Fruit fly (Drosophila melanogaster) whole organism, embryonic: Measurements from ENCODE around the gene Osi17.

ENCODE experiments used
- Abd-B ChIP-seq: fragments of 200-800 bp; sonication (Bioruptor generic); optimal IDR thresholded peaks from 2 replicates; lab custom pipeline; 2018; ENCODE audit warnings: missing biosample characterization, mild to moderate bottlenecking, missing genetic modification characterization, moderate library complexity
- Asciz ChIP-seq: fragments of 200-800 bp; sonication (Bioruptor generic); optimal IDR thresholded peaks from 2 replicates; lab custom pipeline; 2017; ENCODE audit warnings: missing biosample characterization, mild to moderate bottlenecking, missing genetic modification characterization, missing genetic modification reagents
- Atf-2 ChIP-seq: fragments of 200-800 bp; sonication (Bioruptor generic); optimal IDR thresholded peaks from 2 replicates; lab custom pipeline; 2016; ENCODE audit warnings: missing biosample characterization, missing genetic modification characterization
- Blimp-1 ChIP-seq: fragments of 200-800 bp; sonication (Bioruptor generic); optimal IDR thresholded peaks from 3 replicates; lab custom pipeline; 2018; ENCODE audit warnings: missing biosample characterization, missing genetic modification characterization, mild to moderate bottlenecking, moderate library complexity, missing genetic modification reagents
- CG10267 ChIP-seq: fragments of 200-800 bp; sonication (Bioruptor generic); optimal IDR thresholded peaks from 2 replicates; lab custom pipeline; 2018; ENCODE audit warnings: missing biosample characterization, mild to moderate bottlenecking, missing genetic modification characterization, moderate library complexity
- CG10366 ChIP-seq: fragments of 200-800 bp; sonication (Bioruptor generic); IDR thresholded peaks from 2 replicates; pipeline ENCODE4 v1.3.6; 2022; ENCODE audit warnings: missing biosample characterization, missing genetic modification characterization
- CG10959 ChIP-seq: fragments of 200-800 bp; sonication (Bioruptor generic); IDR thresholded peaks from 2 replicates; pipeline ENCODE4 v1.3.6; 2022; ENCODE audit warnings: missing biosample characterization, missing genetic modification characterization
- CG11723 ChIP-seq: fragments of 200-800 bp; sonication (Bioruptor generic); optimal IDR thresholded peaks from 2 replicates; lab custom pipeline; 2017; ENCODE audit warnings: missing biosample characterization, mild to moderate bottlenecking, missing genetic modification characterization
- CG13123 ChIP-seq: fragments of 200-800 bp; sonication (Bioruptor generic); optimal IDR thresholded peaks from 2 replicates; lab custom pipeline; 2016; ENCODE audit warnings: missing biosample characterization, missing genetic modification characterization
- CG13287 ChIP-seq: fragments of 200-800 bp; sonication (Bioruptor generic); IDR thresholded peaks from 2 replicates; pipeline ENCODE4 v1.3.6; 2022; ENCODE audit warnings: missing biosample characterization, missing genetic modification characterization; ENCODE audit not compliant: partially characterized antibody
- CG13624 ChIP-seq: fragments of 200-800 bp; sonication (Bioruptor generic); optimal IDR thresholded peaks from 2 replicates; lab custom pipeline; 2016; ENCODE audit warnings: missing biosample characterization, missing genetic modification characterization
- CG15269 ChIP-seq: fragments of 200-800 bp; sonication (Bioruptor generic); optimal IDR thresholded peaks from 2 replicates; lab custom pipeline; 2018; ENCODE audit warnings: missing biosample characterization, mild to moderate bottlenecking, missing genetic modification characterization, moderate library complexity
- CG16863 ChIP-seq: fragments of 200-800 bp; sonication (Bioruptor generic); optimal IDR thresholded peaks from 3 replicates; lab custom pipeline; 2016; ENCODE audit warnings: missing biosample characterization, missing genetic modification characterization
- CG17802 ChIP-seq: fragments of 200-800 bp; sonication (Bioruptor generic); optimal IDR thresholded peaks from 2 replicates; lab custom pipeline; 2018; ENCODE audit warnings: missing biosample characterization, mild to moderate bottlenecking, missing genetic modification characterization, moderate library complexity
- CG2120 ChIP-seq: fragments of 200-800 bp; sonication (Bioruptor generic); optimal IDR thresholded peaks from 3 replicates; lab custom pipeline; 2016; ENCODE audit warnings: missing biosample characterization, missing genetic modification characterization
- CG3065 ChIP-seq: fragments of 200-800 bp; sonication (Bioruptor generic); optimal IDR thresholded peaks from 2 replicates; lab custom pipeline; 2016; ENCODE audit warnings: missing biosample characterization, missing genetic modification characterization
- CG32772 ChIP-seq: fragments of 200-800 bp; sonication (Bioruptor generic); IDR thresholded peaks from 2 replicates; pipeline ENCODE4 v1.3.6; 2022; ENCODE audit warnings: missing biosample characterization, missing genetic modification characterization
- CG3726 ChIP-seq: fragments of 200-800 bp; sonication (Bioruptor generic); IDR thresholded peaks from 3 replicates; pipeline ENCODE4, ENCODE4 v1.3.6; 2022; ENCODE audit warnings: missing biosample characterization, missing genetic modification characterization
- CG3838 ChIP-seq: fragments of 200-800 bp; sonication (Bioruptor generic); optimal IDR thresholded peaks from 3 replicates; lab custom pipeline; 2016; ENCODE audit warnings: missing biosample characterization, missing genetic modification characterization
- CG4404 ChIP-seq: fragments of 200-800 bp; sonication (Bioruptor generic); IDR thresholded peaks from 2 replicates; pipeline ENCODE4 v1.3.6; 2022; ENCODE audit warnings: missing biosample characterization, missing genetic modification characterization
- CG4424 ChIP-seq: fragments of 200-800 bp; sonication (Bioruptor generic); optimal IDR thresholded peaks from 3 replicates; lab custom pipeline; 2016; ENCODE audit warnings: missing biosample characterization, missing genetic modification characterization
- CG6689 ChIP-seq: fragments of 200-800 bp; sonication (Bioruptor generic); IDR thresholded peaks from 2 replicates; pipeline ENCODE4 v1.3.6; 2022; ENCODE audit warnings: missing biosample characterization, missing genetic modification characterization
- CG6765 ChIP-seq: fragments of 200-800 bp; sonication (Bioruptor generic); optimal IDR thresholded peaks from 3 replicates; lab custom pipeline; 2017; ENCODE audit warnings: missing biosample characterization, mild to moderate bottlenecking, missing genetic modification characterization
- CG7839 ChIP-seq: fragments of 200-800 bp; sonication (Bioruptor generic); optimal IDR thresholded peaks from 3 replicates; lab custom pipeline; 2018; ENCODE audit warnings: missing biosample characterization, mild to moderate bottlenecking, missing genetic modification characterization, moderate library complexity
- CG8359 ChIP-seq: fragments of 200-800 bp; sonication (Bioruptor generic); optimal IDR thresholded peaks from 2 replicates; lab custom pipeline; 2017; ENCODE audit warnings: missing biosample characterization, mild to moderate bottlenecking, missing genetic modification characterization, borderline replicate concordance
- CG8478 ChIP-seq: fragments of >200 bp; optimal IDR thresholded peaks from 2 replicates; lab custom pipeline; 2018
- CG8944 ChIP-seq: fragments of 200-800 bp; sonication (Bioruptor generic); optimal IDR thresholded peaks from 3 replicates; lab custom pipeline; 2016; ENCODE audit warnings: missing biosample characterization, missing genetic modification characterization
- CG9797 ChIP-seq: fragments of 200-800 bp; sonication (Bioruptor generic); optimal IDR thresholded peaks from 3 replicates; lab custom pipeline; 2018; ENCODE audit warnings: missing biosample characterization, mild to moderate bottlenecking, missing genetic modification characterization
- Chrac-16 ChIP-seq: fragments of 200-800 bp; sonication (Bioruptor generic); optimal IDR thresholded peaks from 3 replicates; lab custom pipeline; 2016; ENCODE audit warnings: missing biosample characterization, missing genetic modification characterization
- Dek ChIP-seq: fragments of 200-800 bp; sonication (Bioruptor generic); optimal IDR thresholded peaks from 3 replicates; lab custom pipeline; 2019; ENCODE audit warnings: missing biosample characterization, mild to moderate bottlenecking, missing genetic modification characterization, moderate library complexity
- Doc2 ChIP-seq: fragments of 200-800 bp; sonication (Bioruptor generic); IDR thresholded peaks from 2 replicates; pipeline ENCODE4 v1.3.6; 2022; ENCODE audit warnings: missing biosample characterization, missing genetic modification characterization
- HHEX ChIP-seq: fragments of 200-800 bp; sonication (Bioruptor generic); optimal IDR thresholded peaks from 3 replicates; lab custom pipeline; 2017; ENCODE audit warnings: missing biosample characterization, mild to moderate bottlenecking, missing genetic modification characterization, missing genetic modification reagents
- HLH3B ChIP-seq: fragments of 200-800 bp; sonication (Bioruptor generic); IDR thresholded peaks from 2 replicates; pipeline ENCODE4 v1.3.6; 2022; ENCODE audit warnings: missing biosample characterization, missing genetic modification characterization
- Hmx ChIP-seq: fragments of 200-800 bp; sonication (Bioruptor generic); optimal IDR thresholded peaks from 2 replicates; lab custom pipeline; 2016; ENCODE audit warnings: missing biosample characterization, missing genetic modification characterization
- Hr39 ChIP-seq: fragments of >200 bp; optimal IDR thresholded peaks from 2 replicates; lab custom pipeline; 2017
- Myb ChIP-seq: fragments of 200-800 bp; sonication (Bioruptor generic); optimal IDR thresholded peaks from 2 replicates; lab custom pipeline; 2016; ENCODE audit warnings: missing biosample characterization, missing genetic modification characterization
- NC2α ChIP-seq: fragments of 200-800 bp; sonication (Bioruptor generic); optimal IDR thresholded peaks from 2 replicates; lab custom pipeline; 2016; ENCODE audit warnings: missing biosample characterization, missing genetic modification characterization
- Side ChIP-seq: fragments of 200-800 bp; sonication (Bioruptor generic); optimal IDR thresholded peaks from 2 replicates; lab custom pipeline; 2016; ENCODE audit warnings: missing biosample characterization, missing genetic modification characterization
- Sox102F ChIP-seq: fragments of 200-800 bp; sonication (Bioruptor generic); optimal IDR thresholded peaks from 2 replicates; lab custom pipeline; 2018; ENCODE audit warnings: missing biosample characterization, mild to moderate bottlenecking, missing genetic modification characterization, moderate library complexity
- Stat92E ChIP-seq, 3 experiments: fragments of >200 bp in 2 of 3; fragments of 200-800 bp in 1 of 3; sonication (Bioruptor generic) in 1 of 3; optimal IDR thresholded peaks; 2 replicates each; lab custom pipeline; 2017 to 2019; ENCODE audit warnings: missing biosample characterization in 3 of 3, missing genetic modification characterization in 3 of 3, mild to moderate bottlenecking in 1 of 3, moderate library complexity in 1 of 3
- Taf1 ChIP-seq: fragments of 200-800 bp; sonication (Bioruptor generic); IDR thresholded peaks from 2 replicates; pipeline ENCODE4 v1.3.6; 2022; ENCODE audit warnings: missing biosample characterization, missing genetic modification characterization
- Xbp1 ChIP-seq: fragments of 200-800 bp; sonication (Bioruptor generic); optimal IDR thresholded peaks from 3 replicates; lab custom pipeline; 2016; ENCODE audit warnings: missing biosample characterization, mild to moderate bottlenecking, missing genetic modification characterization
- ci ChIP-seq: fragments of 200-800 bp; sonication (Bioruptor generic); IDR thresholded peaks from 3 replicates; pipeline ENCODE4 v1.3.6; 2022; ENCODE audit warnings: missing biosample characterization, missing genetic modification characterization
- crp ChIP-seq, 2 experiments: fragments of 200-800 bp; sonication (Bioruptor generic); optimal IDR thresholded peaks; 2 replicates in 1 of 2; 3 replicates in 1 of 2; lab custom pipeline; 2017; ENCODE audit warnings: missing biosample characterization in 2 of 2, missing genetic modification characterization in 2 of 2, mild to moderate bottlenecking in 1 of 2, moderate library complexity in 1 of 2
- disco-r ChIP-seq: fragments of 200-800 bp; sonication (Bioruptor generic); optimal IDR thresholded peaks from 2 replicates; lab custom pipeline; 2016; ENCODE audit warnings: missing biosample characterization, missing genetic modification characterization
- dpn ChIP-seq, 2 experiments: fragments of 200-800 bp; sonication (Bioruptor generic); optimal IDR thresholded peaks; 3 replicates each; lab custom pipeline; 2016; ENCODE audit warnings: missing biosample characterization in 2 of 2, missing genetic modification characterization in 2 of 2
- emc ChIP-seq: fragments of 200-800 bp; sonication (Bioruptor generic); optimal IDR thresholded peaks from 2 replicates; lab custom pipeline; 2016; ENCODE audit warnings: missing biosample characterization, missing genetic modification characterization
- h ChIP-seq: fragments of >200 bp; optimal IDR thresholded peaks from 2 replicates; lab custom pipeline; 2017
- ken ChIP-seq: fragments of 200-800 bp; sonication (Bioruptor generic); IDR thresholded peaks from 3 replicates; pipeline ENCODE4 v1.3.6; 2022; ENCODE audit warnings: missing biosample characterization, missing genetic modification characterization
- pita ChIP-seq: fragments of 200-800 bp; sonication (Bioruptor generic); optimal IDR thresholded peaks from 2 replicates; lab custom pipeline; 2017; ENCODE audit warnings: missing biosample characterization, mild to moderate bottlenecking, missing genetic modification characterization
- shn ChIP-seq: fragments of 200-800 bp; sonication (Bioruptor generic); optimal IDR thresholded peaks from 3 replicates; lab custom pipeline; 2016; ENCODE audit warnings: missing biosample characterization, missing genetic modification characterization
- sug ChIP-seq: fragments of 200-800 bp; optimal IDR thresholded peaks from 2 replicates; lab custom pipeline; 2019; ENCODE audit warnings: missing biosample characterization, mild to moderate bottlenecking, missing genetic modification characterization, moderate library complexity
- twi ChIP-seq: fragments of 200-800 bp; optimal IDR thresholded peaks from 2 replicates; lab custom pipeline; 2019; ENCODE audit warnings: missing biosample characterization, mild to moderate bottlenecking, missing genetic modification characterization, moderate library complexity

Gene Osi17

DNA sequence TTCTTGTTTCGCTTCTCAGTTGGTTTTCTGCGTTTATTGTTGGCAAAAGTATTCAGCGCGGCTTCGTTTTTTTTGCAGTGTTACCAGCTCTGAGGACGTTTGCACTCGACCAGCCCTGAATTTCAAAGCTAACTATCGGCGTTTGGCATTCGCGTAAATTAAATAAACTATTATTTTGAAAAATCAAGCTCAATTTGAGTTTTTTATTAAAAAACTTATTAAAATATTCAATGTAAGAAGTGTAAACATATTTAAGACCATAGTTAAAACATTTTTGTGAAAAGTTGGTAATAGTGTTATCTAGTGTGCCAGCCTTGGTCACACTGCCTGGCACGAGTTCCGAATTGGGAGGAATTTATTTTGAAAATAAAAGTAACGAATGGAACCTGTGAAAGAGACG, 34.2 kb downstream of the Osi17 start, which contains the start of the genes SmD2 and CG18048 (continued):
- TF ChIP-seq Atf-2: no peak
- peak; percentile 8 for TF ChIP-seq Xbp1 (GFP tag; lab: Kevin White, UChicago)
- no peak for TF ChIP-seq Side (GFP tag; lab: Kevin White, UChicago)
- peak; percentile 66 for TF ChIP-seq CG10267
- TF ChIP-seq CG6689: no peak
- no peak for TF ChIP-seq CG8359
- TF ChIP-seq CG13123 (GFP tag; lab: Kevin White, UChicago): peak; percentile 5
- no peak for TF ChIP-seq CG6765 (GFP tag; lab: Kevin White, UChicago)
- TF ChIP-seq CG10366 (GFP tag; lab: Robert Waterston, UW): no peak
- TF ChIP-seq CG3726 (GFP tag; lab: Robert Waterston, UW): no peak
- TF ChIP-seq CG17802 (tag; lab: Kevin White, UChicago): no peak
- TF ChIP-seq CG13287 (GFP tag; lab: Robert Waterston, UW): peak; percentile 85
- TF ChIP-seq CG9797 (GFP tag; lab: Kevin White, UChicago): peak; percentile 88
- no peak for TF ChIP-seq CG15269 (tag; lab: Kevin White, UChicago)
- TF ChIP-seq CG16863 (GFP tag; lab: Kevin White, UChicago): no peak
- no peak for TF ChIP-seq CG10959 (GFP tag; lab: Robert Waterston, UW)
- TF ChIP-seq CG11723 (GFP tag; lab: Kevin White, UChicago): no peak
- TF ChIP-seq HHEX (GFP tag; lab: Kevin White, UChicago): no peak
- TF ChIP-seq Myb (GFP tag; lab: Kevin White, UChicago): peak; percentile 61
- no peak for TF ChIP-seq CG8478
- no peak for TF ChIP-seq CG13624 (GFP tag; lab: Kevin White, UChicago)
- TF ChIP-seq Abd-B (GFP tag; lab: Kevin White, UChicago): peak; percentile 5
- TF ChIP-seq CG2120 (GFP tag; lab: Kevin White, UChicago): peak; percentile 14
- TF ChIP-seq emc (GFP tag; lab: Kevin White, UChicago): no peak
- no peak for TF ChIP-seq CG8944 (GFP tag; lab: Kevin White, UChicago)
- no peak for TF ChIP-seq Hmx
- no peak for TF ChIP-seq disco-r (GFP tag; lab: Kevin White, UChicago)
- TF ChIP-seq NC2α (GFP tag; lab: Kevin White, UChicago): no peak
- peak; percentile 4 for TF ChIP-seq Blimp-1 (GFP tag; lab: Kevin White, UChicago)
- TF ChIP-seq Asciz (GFP tag; lab: Kevin White, UChicago): no peak
- no peak for TF ChIP-seq h
- TF ChIP-seq Sox102F (GFP tag; lab: Kevin White, UChicago): no peak
- TF ChIP-seq Taf1 (GFP tag; lab: Robert Waterston, UW): no peak
- no peak for TF ChIP-seq shn
- no peak for TF ChIP-seq pita (GFP tag; lab: Kevin White, UChicago)
- TF ChIP-seq dpn (GFP tag; optimal IDR thresholded peaks at IDR 0.05; lab: Kevin White, UChicago): peak in 1 of 2 experiments; percentile 7
- peak; percentile 40 for TF ChIP-seq sug
- no peak for TF ChIP-seq CG32772 (GFP tag; lab: Robert Waterston, UW)
- TF ChIP-seq ken: no peak
- TF ChIP-seq CG4404: no peak
- TF ChIP-seq CG7839 (tag; lab: Kevin White, UChicago): no peak
- TF ChIP-seq Doc2 (GFP tag; lab: Robert Waterston, UW): no peak
- TF ChIP-seq twi (tag; lab: Kevin White, UChicago): no peak
- no peak for TF ChIP-seq crp (GFP tag; optimal IDR thresholded peaks at IDR 0.05; lab: Kevin White, UChicago)
- peak; percentile 5 for TF ChIP-seq Chrac-16 (GFP tag; lab: Kevin White, UChicago)
- TF ChIP-seq HLH3B (GFP tag; lab: Robert Waterston, UW): no peak
- TF ChIP-seq Stat92E (GFP tag; optimal IDR thresholded peaks at IDR 0.05; lab: Kevin White, UChicago): no peak
- no peak for TF ChIP-seq CG4424
- no peak for TF ChIP-seq Dek (tag; lab: Kevin White, UChicago)
- no peak for TF ChIP-seq CG3838
- no peak for TF ChIP-seq ci (GFP tag; lab: Robert Waterston, UW)
- no peak for TF ChIP-seq Hr39
- TF ChIP-seq CG3065: no peak
